Worm (Caenorhabditis elegans) whole organism, L1 larva: Measurements from ENCODE around the gene srw-13.

Source experiments
- C34B4.2 ChIP-seq: sonication (generic microtip); optimal IDR thresholded peaks from 2 replicates; lab custom pipeline; 2017; ENCODE audit warnings: mild to moderate bottlenecking, missing genetic modification characterization, missing compliant biosample characterization
- F16B12.6 ChIP-seq: fragments of 150-350 bp; optimal IDR thresholded peaks from 2 replicates; lab custom pipeline; 2014; ENCODE audit warnings: missing biosample characterization, missing genetic modification characterization
- alr-1 ChIP-seq: fragments of 200-800 bp; sonication (Bioruptor generic); optimal IDR thresholded peaks from 2 replicates; lab custom pipeline; 2018; ENCODE audit warnings: borderline replicate concordance, mild to moderate bottlenecking, missing genetic modification characterization, missing compliant biosample characterization
- ceh-63 ChIP-seq: fragments of 200-800 bp; sonication (Bioruptor generic); optimal IDR thresholded peaks from 2 replicates; lab custom pipeline; 2018; ENCODE audit warnings: mild to moderate bottlenecking, missing genetic modification characterization, missing compliant biosample characterization
- ceh-8 ChIP-seq: fragments of 200-800 bp; sonication (Bioruptor generic); optimal IDR thresholded peaks from 2 replicates; lab custom pipeline; 2018; ENCODE audit warnings: mild to moderate bottlenecking, missing genetic modification characterization, moderate library complexity, missing compliant biosample characterization
- ceh-82 ChIP-seq, 3 experiments: fragments of 150-350 bp in 1 of 3; sonication (generic microtip) in 2 of 3; optimal IDR thresholded peaks; 2 replicates each; lab custom pipeline; 2014 to 2017; ENCODE audit warnings: missing biosample characterization in 3 of 3, missing genetic modification characterization in 3 of 3
- ces-1 ChIP-seq: fragments of 150-350 bp; optimal IDR thresholded peaks from 2 replicates; lab custom pipeline; 2014; ENCODE audit warnings: missing biosample characterization, missing genetic modification reagents, missing genetic modification characterization
- dsc-1 ChIP-seq: sonication (generic microtip); optimal IDR thresholded peaks from 2 replicates; lab custom pipeline; 2016; ENCODE audit warnings: mild to moderate bottlenecking, missing genetic modification characterization, missing compliant biosample characterization
- efl-1 ChIP-seq, 4 experiments: fragments of 150-350 bp; optimal IDR thresholded peaks in 3 of 4; peaks in 1 of 4; 1 replicate in 1 of 4; 2 replicates in 3 of 4; lab custom pipeline; 2014; ENCODE audit warnings: missing biosample characterization in 2 of 4, missing genetic modification characterization in 2 of 4, missing genetic modification reagents in 2 of 4
- egl-13 ChIP-seq: sonication (generic microtip); optimal IDR thresholded peaks from 2 replicates; lab custom pipeline; 2016; ENCODE audit warnings: missing genotype, missing genetic modification reagents, missing genetic modification characterization, missing compliant biosample characterization
- elt-2 ChIP-seq: sonication (generic microtip); optimal IDR thresholded peaks from 2 replicates; lab custom pipeline; 2016; ENCODE audit warnings: missing genetic modification characterization, mild to moderate bottlenecking, inconsistent platforms, missing compliant biosample characterization, missing genetic modification reagents
- elt-3 ChIP-seq, 6 experiments: fragments of 150-350 bp in 1 of 6; sonication (generic microtip); optimal IDR thresholded peaks; 2 replicates each; lab custom pipeline; 2017 to 2018; ENCODE audit warnings: missing biosample characterization in 6 of 6, missing genetic modification characterization in 6 of 6, inconsistent platforms in 1 of 6
- ets-5 ChIP-seq: fragments of 200-800 bp; sonication (Bioruptor generic); IDR thresholded peaks from 2 replicates; pipeline ENCODE4 v1.3.6; 2022; ENCODE audit warnings: missing genetic modification characterization, missing compliant biosample characterization
- fkh-10 ChIP-seq: sonication (generic microtip); optimal IDR thresholded peaks from 2 replicates; lab custom pipeline; 2017; ENCODE audit warnings: missing biosample characterization, missing genetic modification reagents, missing genetic modification characterization
- fkh-4 ChIP-seq: sonication (generic microtip); optimal IDR thresholded peaks from 2 replicates; lab custom pipeline; 2016; ENCODE audit warnings: missing compliant biosample characterization, missing genetic modification characterization, borderline replicate concordance
- grh-1 ChIP-seq: fragments of 200-800 bp; sonication (Bioruptor generic); IDR thresholded peaks from 2 replicates; pipeline ENCODE4 v1.3.6; 2022; ENCODE audit warnings: missing genetic modification reagents, missing genetic modification characterization, missing compliant biosample characterization
- hlh-17 ChIP-seq: fragments of 200-800 bp; sonication (Bioruptor generic); optimal IDR thresholded peaks from 2 replicates; lab custom pipeline; 2018; ENCODE audit warnings: missing genetic modification characterization, mild to moderate bottlenecking, missing compliant biosample characterization, moderate library complexity, borderline replicate concordance
- hpl-2 ChIP-seq: fragments of 150-350 bp; optimal IDR thresholded peaks from 2 replicates; lab custom pipeline; 2014; ENCODE audit warnings: missing biosample characterization, missing genetic modification reagents, missing genetic modification characterization
- irx-1 ChIP-seq: sonication (generic microtip); optimal IDR thresholded peaks from 2 replicates; lab custom pipeline; 2016; ENCODE audit warnings: missing genetic modification characterization, missing compliant biosample characterization
- isw-1 ChIP-seq: fragments of 200-800 bp; sonication (Bioruptor generic); IDR thresholded peaks from 2 replicates; pipeline ENCODE4 v1.3.6; 2022; ENCODE audit warnings: missing genetic modification characterization, missing compliant biosample characterization
- jun-1 ChIP-seq: fragments of 150-350 bp; optimal IDR thresholded peaks from 2 replicates; lab custom pipeline; 2014; ENCODE audit warnings: missing biosample characterization, missing genetic modification reagents, missing genetic modification characterization
- lin-13 ChIP-seq: fragments of 150-350 bp; optimal IDR thresholded peaks from 2 replicates; lab custom pipeline; 2014; ENCODE audit warnings: missing biosample characterization, missing genetic modification reagents, missing genetic modification characterization
- lin-14 ChIP-seq: fragments of 200-800 bp; sonication (Bioruptor generic); optimal IDR thresholded peaks from 2 replicates; lab custom pipeline; 2018; ENCODE audit warnings: mild to moderate bottlenecking, missing genetic modification characterization, moderate library complexity, missing compliant biosample characterization
- lin-15B ChIP-seq: fragments of 150-350 bp; sonication (generic microtip); optimal IDR thresholded peaks from 3 replicates; lab custom pipeline; 2014; ENCODE audit warnings: missing biosample characterization, missing genetic modification characterization
- lsy-2 ChIP-seq, 2 experiments: fragments of 150-350 bp; optimal IDR thresholded peaks; 2 replicates each; lab custom pipeline; 2014; ENCODE audit warnings: missing biosample characterization in 2 of 2, missing genetic modification characterization in 2 of 2
- mab-9 ChIP-seq: fragments of 200-800 bp; sonication (Bioruptor generic); IDR thresholded peaks from 2 replicates; pipeline ENCODE4 v1.3.6; 2022; ENCODE audit warnings: missing genetic modification reagents, missing genetic modification characterization, missing compliant biosample characterization
- mef-2 ChIP-seq: fragments of 150-350 bp; optimal IDR thresholded peaks from 2 replicates; lab custom pipeline; 2014; ENCODE audit warnings: missing biosample characterization, missing genetic modification characterization
- mep-1 ChIP-seq: fragments of 150-350 bp; optimal IDR thresholded peaks from 2 replicates; lab custom pipeline; 2014; ENCODE audit warnings: missing biosample characterization, missing genetic modification characterization
- nhr-12 ChIP-seq: sonication (generic microtip); optimal IDR thresholded peaks from 2 replicates; lab custom pipeline; 2017; ENCODE audit warnings: missing biosample characterization, missing genetic modification characterization
- nhr-19 ChIP-seq: fragments of 200-800 bp; sonication (Bioruptor generic); conservative IDR thresholded peaks from 2 replicates; pipeline ENCODE4 v1.3.6; 2022; ENCODE audit warnings: missing genetic modification characterization, missing compliant biosample characterization
- nhr-28 ChIP-seq: fragments of 150-350 bp; optimal IDR thresholded peaks from 2 replicates; lab custom pipeline; 2014; ENCODE audit warnings: missing biosample characterization, missing genetic modification characterization
- nhr-71 ChIP-seq: sonication (generic microtip); optimal IDR thresholded peaks from 2 replicates; lab custom pipeline; 2016; ENCODE audit warnings: mild to moderate bottlenecking, missing genetic modification characterization, moderate library complexity, missing compliant biosample characterization
- nhr-76 ChIP-seq: sonication (generic microtip); optimal IDR thresholded peaks from 2 replicates; lab custom pipeline; 2017; ENCODE audit warnings: missing biosample characterization, missing genetic modification characterization
- nhr-77 ChIP-seq: fragments of 150-350 bp; optimal IDR thresholded peaks from 2 replicates; lab custom pipeline; 2014; ENCODE audit warnings: missing biosample characterization, missing genetic modification characterization
- pag-3 ChIP-seq: sonication (generic microtip); optimal IDR thresholded peaks from 2 replicates; lab custom pipeline; 2017; ENCODE audit warnings: missing genetic modification characterization, mild to moderate bottlenecking, missing compliant biosample characterization, antibody characterized with exemption, borderline replicate concordance; ENCODE audit not compliant: insufficient read depth
- snu-23 ChIP-seq: sonication (generic microtip); optimal IDR thresholded peaks from 2 replicates; lab custom pipeline; 2016; ENCODE audit warnings: missing genetic modification characterization, missing compliant biosample characterization
- sptf-1 ChIP-seq: fragments of 150-350 bp; optimal IDR thresholded peaks from 2 replicates; lab custom pipeline; 2014; ENCODE audit warnings: missing biosample characterization, missing genetic modification characterization
- tbx-2 ChIP-seq: sonication (generic microtip); optimal IDR thresholded peaks from 2 replicates; lab custom pipeline; 2016; ENCODE audit warnings: missing genetic modification characterization, missing compliant biosample characterization
- tlp-1 ChIP-seq: fragments of 150-350 bp; optimal IDR thresholded peaks from 2 replicates; lab custom pipeline; 2014; ENCODE audit warnings: missing biosample characterization, missing genetic modification characterization
- unc-130 ChIP-seq: fragments of 150-350 bp; optimal IDR thresholded peaks from 2 replicates; lab custom pipeline; 2017; ENCODE audit warnings: missing biosample characterization, missing genetic modification characterization, inconsistent platforms
- unc-30 ChIP-seq: sonication (generic microtip); optimal IDR thresholded peaks from 2 replicates; lab custom pipeline; 2017; ENCODE audit warnings: missing biosample characterization, missing genetic modification characterization
- xbp-1 ChIP-seq: sonication (generic microtip); optimal IDR thresholded peaks from 2 replicates; lab custom pipeline; 2016; ENCODE audit warnings: missing genetic modification characterization, missing compliant biosample characterization
- zip-4 ChIP-seq: fragments of 200-800 bp; sonication (Bioruptor generic); optimal IDR thresholded peaks from 2 replicates; lab custom pipeline; 2018; ENCODE audit warnings: mild to moderate bottlenecking, missing genetic modification characterization, moderate library complexity, missing compliant biosample characterization
- ztf-11 ChIP-seq, 2 experiments: sonication (generic microtip); optimal IDR thresholded peaks; 2 replicates each; lab custom pipeline; 2016 to 2017; ENCODE audit warnings: missing genetic modification characterization in 2 of 2, missing biosample characterization in 1 of 2, missing compliant biosample characterization in 1 of 2
- ztf-4 ChIP-seq: fragments of 150-350 bp; optimal IDR thresholded peaks from 2 replicates; lab custom pipeline; 2014; ENCODE audit warnings: missing biosample characterization, missing genetic modification characterization

Gene srw-13

ce11 chrV:15268302-15268701 lies 36.0 kb downstream of the srw-13 start, which contains the start of gene srw-22:
srw-22 (plus strand) TSS chrV:15268602.
- TF ChIP-seq unc-130 (tag; lab: Kevin White, UChicago) (no peak), tbx-2 (no peak), nhr-19 (GFP tag; lab: Robert Waterston, UW) (no peak), dsc-1 (tag; lab: Kevin White, UChicago) (no peak), hpl-2 (no peak), jun-1 (tag; lab: Kevin White, UChicago) (no peak), ces-1 (no peak), fkh-10 (GFP tag; lab: Kevin White, UChicago) (no peak), ztf-4 (tag; lab: Kevin White, UChicago) (no peak), unc-30 (tag; lab: Kevin White, UChicago) (no peak), fkh-4 (no peak), ets-5 (no peak), hlh-17 (GFP tag; lab: Kevin White, UChicago) (no peak), mef-2 (tag; lab: Kevin White, UChicago) (no peak), nhr-71 (tag; lab: Kevin White, UChicago) (no peak), lin-15B (tag; lab: Kevin White, UChicago) (no peak), ceh-8 (GFP tag; lab: Kevin White, UChicago) (no peak), alr-1 (tag; lab: Kevin White, UChicago) (no peak), ceh-82 (tag; optimal IDR thresholded peaks at IDR 0.05; lab: Kevin White, UChicago) (no peak)

- TF ChIP-seq tlp-1 (tag; lab: Kevin White, UChicago): no peak
- TF ChIP-seq elt-2: no peak
- TF ChIP-seq lin-14 (GFP tag; lab: Kevin White, UChicago): no peak
- no peak for TF ChIP-seq ztf-11 (tag; optimal IDR thresholded peaks at IDR 0.05; lab: Kevin White, UChicago)
- no peak for TF ChIP-seq irx-1 (tag; lab: Kevin White, UChicago)
- TF ChIP-seq xbp-1 (tag; lab: Kevin White, UChicago): no peak
These were observed 40.0 kb downstream of the srw-13 start, which contains the start of gene T10H4.4 for ce11 chrV:15272263-15272662. T10H4.4 (minus strand) TSS chrV:15272363.

- TF ChIP-seq tlp-1 (tag; lab: Kevin White, UChicago): no peak
- TF ChIP-seq mep-1 (tag; lab: Kevin White, UChicago): no peak
- TF ChIP-seq elt-3 (tag; optimal IDR thresholded peaks at IDR 0.05; lab: Kevin White, UChicago): no peak
- no peak for TF ChIP-seq egl-13 (tag; lab: Kevin White, UChicago)
- TF ChIP-seq tbx-2: no peak
- TF ChIP-seq grh-1 (GFP tag; lab: Robert Waterston, UW): no peak
- no peak for TF ChIP-seq elt-2
- TF ChIP-seq lin-14 (GFP tag; lab: Kevin White, UChicago): no peak
- no peak for TF ChIP-seq isw-1 (GFP tag; lab: Robert Waterston, UW)
- no peak for TF ChIP-seq mab-9 (GFP tag; lab: Robert Waterston, UW)
- no peak for TF ChIP-seq sptf-1
- TF ChIP-seq lin-13: no peak
- TF ChIP-seq ceh-63 (GFP tag; lab: Kevin White, UChicago): no peak
- TF ChIP-seq F16B12.6 (tag; lab: Kevin White, UChicago): no peak
- no peak for TF ChIP-seq pag-3 (tag; lab: Kevin White, UChicago)
- TF ChIP-seq jun-1 (tag; lab: Kevin White, UChicago): no peak
- no peak for TF ChIP-seq nhr-71 (tag; lab: Kevin White, UChicago)
These were observed 42.5 kb downstream of the srw-13 start, which contains the start of gene srw-16 for ce11 chrV:15274757-15275156. srw-16 (minus strand) TSS chrV:15274857.

ce11 chrV:15276915-15277314 lies 44.6 kb downstream of the srw-13 start, which contains the start of gene srw-17:
srw-17 (minus strand) TSS chrV:15277015.
- TF ChIP-seq lin-14 (GFP tag; lab: Kevin White, UChicago) (no peak), zip-4 (GFP tag; lab: Kevin White, UChicago) (no peak), snu-23 (GFP tag; lab: Kevin White, UChicago) (no peak), elt-2 (no peak), nhr-76 (tag; lab: Kevin White, UChicago) (no peak), ceh-8 (GFP tag; lab: Kevin White, UChicago) (no peak), C34B4.2 (no peak), nhr-28 (tag; lab: Kevin White, UChicago) (no peak), nhr-77 (no peak), ztf-4 (tag; lab: Kevin White, UChicago) (no peak), lsy-2 (tag; optimal IDR thresholded peaks at IDR 0.05; lab: Kevin White, UChicago) (no peak), efl-1 (optimal IDR thresholded peaks at IDR 0.05; lab: Kevin White, UChicago) (no peak), efl-1 (GFP tag; optimal IDR thresholded peaks at IDR 0.05 in 1 of 2; lab: Kevin White, UChicago) (no peak), hpl-2 (no peak), F16B12.6 (tag; lab: Kevin White, UChicago) (no peak), nhr-12 (no peak)
